Fruit fly (Drosophila melanogaster) whole organism, embryonic: Measurements from ENCODE around the gene zfh2.

Experiments
- Antp ChIP-seq: fragments of 200-800 bp; sonication (Bioruptor generic); optimal IDR thresholded peaks from 3 replicates; lab custom pipeline; 2016; ENCODE audit warnings: missing biosample characterization, missing genetic modification characterization
- BtbVII ChIP-seq: fragments of 200-800 bp; sonication (Bioruptor generic); optimal IDR thresholded peaks from 3 replicates; lab custom pipeline; 2017; ENCODE audit warnings: missing biosample characterization, mild to moderate bottlenecking, missing genetic modification characterization
- CG10267 ChIP-seq: fragments of 200-800 bp; sonication (Bioruptor generic); optimal IDR thresholded peaks from 2 replicates; lab custom pipeline; 2018; ENCODE audit warnings: missing biosample characterization, mild to moderate bottlenecking, missing genetic modification characterization, moderate library complexity
- CG11695 ChIP-seq: fragments of 200-800 bp; sonication (Bioruptor generic); IDR thresholded peaks from 3 replicates; pipeline ENCODE4 v1.3.6; 2022; ENCODE audit warnings: missing biosample characterization, missing genetic modification characterization
- CG12071 ChIP-seq: fragments of 200-800 bp; sonication (Bioruptor generic); optimal IDR thresholded peaks from 3 replicates; lab custom pipeline; 2018; ENCODE audit warnings: missing biosample characterization, mild to moderate bottlenecking, missing genetic modification characterization
- CG15269 ChIP-seq: fragments of 200-800 bp; sonication (Bioruptor generic); optimal IDR thresholded peaks from 2 replicates; lab custom pipeline; 2018; ENCODE audit warnings: missing biosample characterization, mild to moderate bottlenecking, missing genetic modification characterization, moderate library complexity
- CG1603 ChIP-seq: fragments of 200-800 bp; sonication (Bioruptor generic); optimal IDR thresholded peaks from 2 replicates; lab custom pipeline; 2019; ENCODE audit warnings: missing biosample characterization, mild to moderate bottlenecking, missing genetic modification characterization, moderate library complexity
- CG17568 ChIP-seq: fragments of 200-800 bp; sonication (Bioruptor generic); optimal IDR thresholded peaks from 2 replicates; lab custom pipeline; 2018; ENCODE audit warnings: missing biosample characterization, mild to moderate bottlenecking, missing genetic modification characterization, moderate library complexity
- CG18011 ChIP-seq: fragments of 200-800 bp; sonication (Bioruptor generic); optimal IDR thresholded peaks from 2 replicates; lab custom pipeline; 2017; ENCODE audit warnings: missing biosample characterization, missing genetic modification characterization, mild to moderate bottlenecking, moderate library complexity, missing genotype
- CG2129 ChIP-seq: fragments of 200-800 bp; sonication (Bioruptor generic); IDR thresholded peaks from 2 replicates; pipeline ENCODE4 v1.3.6; 2022; ENCODE audit warnings: missing biosample characterization, missing genetic modification characterization; ENCODE audit not compliant: partially characterized antibody
- CG2202 ChIP-seq: fragments of 200-800 bp; sonication (Bioruptor generic); optimal IDR thresholded peaks from 2 replicates; lab custom pipeline; 2018; ENCODE audit warnings: missing biosample characterization, mild to moderate bottlenecking, missing genetic modification characterization
- CG2712 ChIP-seq: fragments of 200-800 bp; optimal IDR thresholded peaks from 3 replicates; lab custom pipeline; 2019; ENCODE audit warnings: missing biosample characterization, mild to moderate bottlenecking, missing genetic modification characterization, moderate library complexity
- CG31388 ChIP-seq: fragments of 200-800 bp; sonication (Bioruptor generic); optimal IDR thresholded peaks from 2 replicates; lab custom pipeline; 2016; ENCODE audit warnings: missing biosample characterization, missing genetic modification characterization
- CG32767 ChIP-seq: fragments of 200-800 bp; sonication (Bioruptor generic); IDR thresholded peaks from 2 replicates; pipeline ENCODE4 v1.3.6; 2022; ENCODE audit warnings: missing biosample characterization, missing genetic modification characterization
- CG34376 ChIP-seq: fragments of 200-800 bp; sonication (Bioruptor generic); optimal IDR thresholded peaks from 2 replicates; lab custom pipeline; 2018; ENCODE audit warnings: missing biosample characterization, mild to moderate bottlenecking, missing genetic modification characterization
- CG4404 ChIP-seq: fragments of 200-800 bp; sonication (Bioruptor generic); IDR thresholded peaks from 2 replicates; pipeline ENCODE4 v1.3.6; 2022; ENCODE audit warnings: missing biosample characterization, missing genetic modification characterization
- CG4707 ChIP-seq: fragments of 200-800 bp; sonication (Bioruptor generic); optimal IDR thresholded peaks from 2 replicates; lab custom pipeline; 2018; ENCODE audit warnings: missing biosample characterization, mild to moderate bottlenecking, missing genetic modification characterization, moderate library complexity
- CG7372 ChIP-seq: fragments of 200-800 bp; sonication (Bioruptor generic); IDR thresholded peaks from 2 replicates; pipeline ENCODE4 v1.3.6; 2022; ENCODE audit warnings: missing biosample characterization, missing genetic modification characterization
- CG8924 ChIP-seq: fragments of 200-800 bp; optimal IDR thresholded peaks from 3 replicates; lab custom pipeline; 2019; ENCODE audit warnings: missing biosample characterization, mild to moderate bottlenecking, missing genetic modification characterization, moderate library complexity
- CG9609 ChIP-seq: fragments of 200-800 bp; sonication (Bioruptor generic); optimal IDR thresholded peaks from 3 replicates; lab custom pipeline; 2016; ENCODE audit warnings: missing biosample characterization, missing genetic modification characterization
- CG9817 ChIP-seq: fragments of 200-800 bp; sonication (Bioruptor generic); optimal IDR thresholded peaks from 2 replicates; lab custom pipeline; 2018; ENCODE audit warnings: missing biosample characterization, mild to moderate bottlenecking, missing genetic modification characterization, moderate library complexity
- CG9876 ChIP-seq: fragments of 200-800 bp; sonication (Bioruptor generic); optimal IDR thresholded peaks from 2 replicates; lab custom pipeline; 2016; ENCODE audit warnings: missing biosample characterization, missing genetic modification characterization
- Deaf1 ChIP-seq: fragments of 200-800 bp; optimal IDR thresholded peaks from 3 replicates; lab custom pipeline; 2019; ENCODE audit warnings: missing biosample characterization, mild to moderate bottlenecking, missing genetic modification characterization, moderate library complexity
- Dp ChIP-seq: fragments of 200-800 bp; sonication (Bioruptor generic); optimal IDR thresholded peaks from 2 replicates; lab custom pipeline; 2018; ENCODE audit warnings: missing biosample characterization, mild to moderate bottlenecking, missing genetic modification characterization, moderate library complexity
- Eip74EF ChIP-seq, 2 experiments: fragments of 200-800 bp in 1 of 2; fragments of >200 bp in 1 of 2; sonication (Bioruptor generic) in 1 of 2; optimal IDR thresholded peaks; 2 replicates each; lab custom pipeline; 2017 to 2019; ENCODE audit warnings: missing biosample characterization in 2 of 2, missing genetic modification characterization in 2 of 2, mild to moderate bottlenecking in 1 of 2, moderate library complexity in 1 of 2
- Fer1 ChIP-seq: fragments of 200-800 bp; sonication (Bioruptor generic); optimal IDR thresholded peaks from 2 replicates; lab custom pipeline; 2017; ENCODE audit warnings: missing biosample characterization, mild to moderate bottlenecking, missing genetic modification characterization
- Hey ChIP-seq: fragments of 200-800 bp; sonication (Bioruptor generic); optimal IDR thresholded peaks from 3 replicates; lab custom pipeline; 2018; ENCODE audit warnings: missing biosample characterization, mild to moderate bottlenecking, missing genetic modification characterization
- HmgZ ChIP-seq: fragments of 200-800 bp; sonication (Bioruptor generic); optimal IDR thresholded peaks from 2 replicates; lab custom pipeline; 2018; ENCODE audit warnings: missing biosample characterization, mild to moderate bottlenecking, missing genetic modification characterization
- MESR4 ChIP-seq: fragments of 200-800 bp; sonication (Bioruptor generic); optimal IDR thresholded peaks from 2 replicates; lab custom pipeline; 2018; ENCODE audit warnings: missing biosample characterization, mild to moderate bottlenecking, missing genetic modification characterization, moderate library complexity
- NC2β ChIP-seq: fragments of 200-800 bp; sonication (Bioruptor generic); optimal IDR thresholded peaks from 2 replicates; lab custom pipeline; 2016; ENCODE audit warnings: missing biosample characterization, missing genetic modification characterization
- NfI ChIP-seq: fragments of 200-800 bp; sonication (Bioruptor generic); optimal IDR thresholded peaks from 3 replicates; lab custom pipeline; 2018; ENCODE audit warnings: missing biosample characterization, mild to moderate bottlenecking, missing genetic modification characterization, moderate library complexity
- Ptx1 ChIP-seq: fragments of 200-800 bp; sonication (Bioruptor generic); IDR thresholded peaks from 2 replicates; pipeline ENCODE4 v1.3.6; 2022; ENCODE audit warnings: missing biosample characterization, missing genetic modification characterization
- Ravus ChIP-seq: fragments of 200-800 bp; sonication (Bioruptor generic); IDR thresholded peaks from 2 replicates; pipeline ENCODE4 v1.3.6; 2022; ENCODE audit warnings: missing biosample characterization, missing genetic modification characterization
- TFAM ChIP-seq: fragments of 200-800 bp; sonication (Bioruptor generic); optimal IDR thresholded peaks from 2 replicates; lab custom pipeline; 2017; ENCODE audit warnings: missing biosample characterization, missing genetic modification characterization, inconsistent platforms
- ap ChIP-seq: fragments of 200-800 bp; sonication (Bioruptor generic); IDR thresholded peaks from 2 replicates; pipeline ENCODE4 v1.3.6; 2022; ENCODE audit warnings: missing biosample characterization, missing genetic modification characterization
- bcd ChIP-seq: fragments of 200-800 bp; sonication (Bioruptor generic); optimal IDR thresholded peaks from 2 replicates; lab custom pipeline; 2017; ENCODE audit warnings: missing biosample characterization, mild to moderate bottlenecking, missing genetic modification characterization
- bsh ChIP-seq, 2 experiments: fragments of 200-800 bp; sonication (Bioruptor generic); optimal IDR thresholded peaks; 2 replicates each; lab custom pipeline; 2017 to 2018; ENCODE audit warnings: mild to moderate bottlenecking in 2 of 2, missing biosample characterization in 2 of 2, missing genetic modification characterization in 2 of 2, moderate library complexity in 1 of 2
- fd3F ChIP-seq: fragments of 200-800 bp; sonication (Bioruptor generic); optimal IDR thresholded peaks from 2 replicates; lab custom pipeline; 2018; ENCODE audit warnings: missing biosample characterization, mild to moderate bottlenecking, missing genetic modification characterization, moderate library complexity
- ftz-f1 ChIP-seq: fragments of 200-800 bp; sonication (Bioruptor generic); optimal IDR thresholded peaks from 2 replicates; lab custom pipeline; 2016; ENCODE audit warnings: missing biosample characterization, missing genetic modification characterization
- gem ChIP-seq: fragments of 200-800 bp; sonication (Bioruptor generic); optimal IDR thresholded peaks from 2 replicates; lab custom pipeline; 2019; ENCODE audit warnings: missing biosample characterization, mild to moderate bottlenecking, missing genetic modification characterization, moderate library complexity
- gsb-n ChIP-seq: fragments of 200-800 bp; sonication (Bioruptor generic); optimal IDR thresholded peaks from 3 replicates; lab custom pipeline; 2018; ENCODE audit warnings: missing biosample characterization, mild to moderate bottlenecking, missing genetic modification characterization
- h ChIP-seq: fragments of >200 bp; optimal IDR thresholded peaks from 2 replicates; lab custom pipeline; 2017
- insv ChIP-seq, 2 experiments: fragments of 200-800 bp; sonication (Bioruptor generic); optimal IDR thresholded peaks; 3 replicates each; lab custom pipeline; 2016 to 2018; ENCODE audit warnings: missing biosample characterization in 2 of 2, missing genetic modification characterization in 2 of 2
- jing ChIP-seq: fragments of 200-800 bp; sonication (Bioruptor generic); optimal IDR thresholded peaks from 2 replicates; lab custom pipeline; 2018; ENCODE audit warnings: missing biosample characterization, mild to moderate bottlenecking, missing genetic modification characterization
- lov ChIP-seq, 2 experiments: fragments of 200-800 bp in 1 of 2; fragments of >200 bp in 1 of 2; sonication (Bioruptor generic) in 1 of 2; IDR thresholded peaks in 1 of 2; optimal IDR thresholded peaks in 1 of 2; 2 replicates in 1 of 2; 3 replicates in 1 of 2; pipeline versions ENCODE4 v1.3.6 to Lab custom; 2017 to 2022; ENCODE audit warnings: missing biosample characterization in 1 of 2, missing genetic modification characterization in 1 of 2
- nerfin-1 ChIP-seq: fragments of 200-800 bp; sonication (Bioruptor generic); optimal IDR thresholded peaks from 3 replicates; lab custom pipeline; 2019; ENCODE audit warnings: missing biosample characterization, mild to moderate bottlenecking, missing genetic modification characterization, moderate library complexity
- odd ChIP-seq: fragments of 200-800 bp; sonication (Bioruptor generic); optimal IDR thresholded peaks from 2 replicates; lab custom pipeline; 2017; ENCODE audit warnings: missing biosample characterization, mild to moderate bottlenecking, missing genetic modification characterization
- salm ChIP-seq: fragments of 200-800 bp; sonication (Bioruptor generic); optimal IDR thresholded peaks from 2 replicates; lab custom pipeline; 2018; ENCODE audit warnings: missing biosample characterization, mild to moderate bottlenecking, missing genetic modification characterization
- sima ChIP-seq: fragments of 200-800 bp; sonication (Bioruptor generic); optimal IDR thresholded peaks from 2 replicates; lab custom pipeline; 2016; ENCODE audit warnings: missing biosample characterization, missing genetic modification characterization
- sr ChIP-seq: fragments of 200-800 bp; sonication (Bioruptor generic); IDR thresholded peaks from 3 replicates; pipeline ENCODE4 v1.3.6; 2022; ENCODE audit warnings: missing biosample characterization, missing genetic modification characterization
- tna ChIP-seq: fragments of 200-800 bp; sonication (Bioruptor generic); IDR thresholded peaks from 2 replicates; pipeline ENCODE4 v1.3.6; 2022; ENCODE audit warnings: missing biosample characterization, missing genetic modification characterization; ENCODE audit not compliant: partially characterized antibody

The zfh2 gene

DNA sequence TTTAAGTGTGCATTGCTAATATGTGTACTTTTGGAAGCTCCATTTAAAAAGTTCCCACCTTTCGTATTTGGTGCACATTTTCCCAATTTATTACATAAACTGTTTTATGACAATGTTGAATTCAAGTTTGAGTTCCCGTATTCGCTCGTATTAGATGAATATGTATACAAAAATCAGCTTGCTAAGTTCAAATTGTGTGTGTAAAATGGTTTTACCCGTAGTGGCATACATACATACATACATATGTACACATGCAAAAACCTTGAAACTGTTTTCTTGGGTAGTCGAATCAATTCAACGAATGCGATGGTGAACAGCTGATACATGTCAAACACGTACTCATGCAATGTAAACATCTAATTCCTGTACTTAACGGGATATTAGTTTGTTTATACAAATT is 56.8 kb downstream of the zfh2 start:
- TF ChIP-seq gsb-n (tag; lab: Kevin White, UChicago) = no peak
- TF ChIP-seq CG7372 (GFP tag; lab: Robert Waterston, UW) = no peak
- TF ChIP-seq CG1603 (tag; lab: Kevin White, UChicago) = peak; percentile 29
- peak; percentile 37 for TF ChIP-seq BtbVII (GFP tag; lab: Kevin White, UChicago)
- no peak for TF ChIP-seq CG2712 (tag; lab: Kevin White, UChicago)
- no peak for TF ChIP-seq CG18011
- TF ChIP-seq HmgZ (tag; lab: Kevin White, UChicago) = peak; percentile 35
- TF ChIP-seq insv (GFP tag; optimal IDR thresholded peaks at IDR 0.05; lab: Kevin White, UChicago) = no peak
- no peak for TF ChIP-seq CG2202 (tag; lab: Kevin White, UChicago)
- peak; percentile 38 for TF ChIP-seq MESR4 (GFP tag; lab: Kevin White, UChicago)
- TF ChIP-seq CG4707 (GFP tag; lab: Kevin White, UChicago) = no peak
- TF ChIP-seq odd (GFP tag; lab: Kevin White, UChicago) = peak; percentile 24
- TF ChIP-seq CG17568 = peak; percentile 69
- peak; percentile 62 for TF ChIP-seq ftz-f1
- TF ChIP-seq TFAM (GFP tag; lab: Kevin White, UChicago) = no peak
- peak; percentile 24 for TF ChIP-seq CG34376 (GFP tag; lab: Kevin White, UChicago)
- TF ChIP-seq sima (GFP tag; lab: Kevin White, UChicago) = no peak
- TF ChIP-seq CG8924 (tag; lab: Kevin White, UChicago) = no peak
- no peak for TF ChIP-seq bsh (GFP tag; optimal IDR thresholded peaks at IDR 0.05; lab: Kevin White, UChicago)
- no peak for TF ChIP-seq Deaf1 (tag; lab: Kevin White, UChicago)
- TF ChIP-seq Hey (tag; lab: Kevin White, UChicago) = no peak
- no peak for TF ChIP-seq CG32767 (GFP tag; lab: Robert Waterston, UW)
- TF ChIP-seq CG2129 (GFP tag; lab: Robert Waterston, UW) = no peak
- no peak for TF ChIP-seq tna (GFP tag; lab: Robert Waterston, UW)
- no peak for TF ChIP-seq salm (tag; lab: Kevin White, UChicago)
- TF ChIP-seq CG15269 = no peak
- TF ChIP-seq NC2β (GFP tag; lab: Kevin White, UChicago) = no peak
- TF ChIP-seq CG9876 (GFP tag; lab: Kevin White, UChicago) = no peak
- TF ChIP-seq h (lab: Kevin White, UChicago) = no peak
- TF ChIP-seq Eip74EF (GFP tag; optimal IDR thresholded peaks at IDR 0.05; lab: Kevin White, UChicago) = no peak
- TF ChIP-seq CG11695 (GFP tag; lab: Robert Waterston, UW) = no peak
- no peak for TF ChIP-seq NfI (GFP tag; lab: Kevin White, UChicago)
- no peak for TF ChIP-seq ap (GFP tag; lab: Robert Waterston, UW)
- no peak for TF ChIP-seq CG10267 (tag; lab: Kevin White, UChicago)
- TF ChIP-seq CG9817 (tag; lab: Kevin White, UChicago) = no peak
- no peak for TF ChIP-seq nerfin-1
- TF ChIP-seq bcd (GFP tag; lab: Kevin White, UChicago) = no peak
- TF ChIP-seq jing (GFP tag; lab: Kevin White, UChicago) = no peak
- no peak for TF ChIP-seq Ptx1
- no peak for TF ChIP-seq CG12071 (GFP tag; lab: Kevin White, UChicago)
- no peak for TF ChIP-seq CG4404 (GFP tag; lab: Robert Waterston, UW)
- no peak for TF ChIP-seq Ravus (GFP tag; lab: Robert Waterston, UW)
- no peak for TF ChIP-seq Dp (GFP tag; lab: Kevin White, UChicago)
- no peak for TF ChIP-seq CG31388 (GFP tag; lab: Kevin White, UChicago)
- TF ChIP-seq Fer1 = peak; percentile 57
- TF ChIP-seq CG9609 (GFP tag; lab: Kevin White, UChicago) = no peak
- TF ChIP-seq Antp (GFP tag; lab: Kevin White, UChicago) = no peak
- no peak for TF ChIP-seq sr (GFP tag; lab: Robert Waterston, UW)
- TF ChIP-seq gem (tag; lab: Kevin White, UChicago) = peak; percentile 2
- TF ChIP-seq lov (optimal IDR thresholded peaks at IDR 0.05; lab: Kevin White, UChicago) = no peak
- TF ChIP-seq lov (GFP tag; IDR thresholded peaks at IDR 0.05; lab: Robert Waterston, UW) = no peak
- peak; percentile 29 for TF ChIP-seq fd3F
